Worm (Caenorhabditis elegans) whole organism, L3 larva: Measurements from ENCODE around the gene C35C5.9.

Experiments used
- R02D3.7 ChIP-seq: fragments of 150-350 bp; optimal IDR thresholded peaks from 2 replicates; lab custom pipeline; 2014; ENCODE audit warnings: missing biosample characterization, missing genetic modification characterization
- ZK546.5 ChIP-seq: sonication (generic microtip); optimal IDR thresholded peaks from 2 replicates; lab custom pipeline; 2017; ENCODE audit warnings: missing biosample characterization, missing genetic modification characterization
- ceh-28 ChIP-seq: fragments of 150-350 bp; optimal IDR thresholded peaks from 2 replicates; lab custom pipeline; 2014; ENCODE audit warnings: missing biosample characterization, missing genetic modification reagents, missing genetic modification characterization
- ceh-9 ChIP-seq: sonication (generic microtip); optimal IDR thresholded peaks from 2 replicates; lab custom pipeline; 2018; ENCODE audit warnings: missing biosample characterization, missing genetic modification characterization
- egl-5 ChIP-seq: fragments of 150-350 bp; optimal IDR thresholded peaks from 2 replicates; lab custom pipeline; 2017; ENCODE audit warnings: missing biosample characterization, missing genetic modification reagents, missing genetic modification characterization, inconsistent platforms
- elt-1 ChIP-seq: fragments of 150-350 bp; optimal IDR thresholded peaks from 2 replicates; lab custom pipeline; 2014; ENCODE audit warnings: missing biosample characterization, missing genetic modification characterization
- elt-2 ChIP-seq: sonication (generic microtip); optimal IDR thresholded peaks from 2 replicates; lab custom pipeline; 2016; ENCODE audit warnings: missing genetic modification reagents, mild to moderate bottlenecking, missing genetic modification characterization, missing compliant biosample characterization
- elt-3 ChIP-seq, 3 experiments: fragments of 150-350 bp in 1 of 3; sonication (generic microtip) in 2 of 3; optimal IDR thresholded peaks; 2 replicates in 2 of 3; 4 replicates in 1 of 3; lab custom pipeline; 2014 to 2017; ENCODE audit warnings: missing biosample characterization in 3 of 3, missing genetic modification characterization in 3 of 3
- eor-1 ChIP-seq, 2 experiments: fragments of 150-350 bp; optimal IDR thresholded peaks; 2 replicates each; lab custom pipeline; 2014 to 2018; ENCODE audit warnings: missing biosample characterization in 2 of 2, missing genetic modification characterization in 2 of 2
- fos-1 ChIP-seq: fragments of 150-350 bp; optimal IDR thresholded peaks from 2 replicates; lab custom pipeline; 2014; ENCODE audit warnings: missing biosample characterization, missing genetic modification characterization
- hmg-11 ChIP-seq: sonication (generic microtip); optimal IDR thresholded peaks from 2 replicates; lab custom pipeline; 2016; ENCODE audit warnings: missing genetic modification characterization, missing compliant biosample characterization
- jun-1 ChIP-seq: fragments of 150-350 bp; optimal IDR thresholded peaks from 2 replicates; lab custom pipeline; 2014; ENCODE audit warnings: missing biosample characterization, missing genetic modification reagents, missing genetic modification characterization
- lin-15B ChIP-seq: fragments of 150-350 bp; optimal IDR thresholded peaks from 2 replicates; lab custom pipeline; 2014; ENCODE audit warnings: missing biosample characterization, missing genetic modification characterization
- lin-39 ChIP-seq: fragments of 150-350 bp; optimal IDR thresholded peaks from 2 replicates; lab custom pipeline; 2018; ENCODE audit warnings: missing biosample characterization, missing genetic modification reagents, missing genetic modification characterization
- lsy-12 ChIP-seq: sonication (generic microtip); optimal IDR thresholded peaks from 2 replicates; lab custom pipeline; 2016; ENCODE audit warnings: mild to moderate bottlenecking, missing genetic modification characterization, missing compliant biosample characterization
- mdl-1 ChIP-seq: fragments of 150-350 bp; optimal IDR thresholded peaks from 2 replicates; lab custom pipeline; 2014; ENCODE audit warnings: missing biosample characterization, missing genetic modification characterization
- mml-1 ChIP-seq: fragments of 150-350 bp; sonication (generic microtip); optimal IDR thresholded peaks from 3 replicates; lab custom pipeline; 2014; ENCODE audit warnings: missing biosample characterization, missing genetic modification characterization
- nfya-1 ChIP-seq: sonication (generic microtip); optimal IDR thresholded peaks from 2 replicates; lab custom pipeline; 2017; ENCODE audit warnings: missing genetic modification characterization, mild to moderate bottlenecking, missing compliant biosample characterization, antibody characterized with exemption, moderate library complexity; ENCODE audit not compliant: insufficient read depth
- nhr-11 ChIP-seq: fragments of 150-350 bp; optimal IDR thresholded peaks from 2 replicates; lab custom pipeline; 2014; ENCODE audit warnings: missing biosample characterization, missing genetic modification characterization
- nhr-12 ChIP-seq: fragments of 150-350 bp; optimal IDR thresholded peaks from 2 replicates; lab custom pipeline; 2014; ENCODE audit warnings: missing biosample characterization, missing genetic modification characterization
- nhr-23 ChIP-seq: fragments of 150-350 bp; optimal IDR thresholded peaks from 2 replicates; lab custom pipeline; 2014; ENCODE audit warnings: missing biosample characterization, missing genetic modification reagents, missing genetic modification characterization
- nhr-25 ChIP-seq: sonication (generic microtip); optimal IDR thresholded peaks from 2 replicates; lab custom pipeline; 2017; ENCODE audit warnings: missing biosample characterization, missing genetic modification characterization
- nhr-43 ChIP-seq: sonication (generic microtip); optimal IDR thresholded peaks from 2 replicates; lab custom pipeline; 2016; ENCODE audit warnings: mild to moderate bottlenecking, missing genetic modification characterization, missing compliant biosample characterization; ENCODE audit not compliant: poor library complexity, severe bottlenecking
- nhr-67 ChIP-seq: fragments of 150-350 bp; optimal IDR thresholded peaks from 2 replicates; lab custom pipeline; 2014; ENCODE audit warnings: missing biosample characterization, missing genetic modification characterization
- pha-4 ChIP-seq: fragments of 150-350 bp; optimal IDR thresholded peaks from 2 replicates; lab custom pipeline; 2014; ENCODE audit warnings: missing biosample characterization, missing genetic modification reagents, missing genetic modification characterization
- pqm-1 ChIP-seq: fragments of 150-350 bp; optimal IDR thresholded peaks from 2 replicates; lab custom pipeline; 2017; ENCODE audit warnings: missing biosample characterization, missing genetic modification characterization, inconsistent platforms
- skn-1 ChIP-seq: fragments of 150-350 bp; optimal IDR thresholded peaks from 2 replicates; lab custom pipeline; 2014; ENCODE audit warnings: missing biosample characterization, missing genetic modification characterization
- snpc-4 ChIP-seq: fragments of 150-350 bp; optimal IDR thresholded peaks from 2 replicates; lab custom pipeline; 2014; ENCODE audit warnings: missing biosample characterization, missing genetic modification characterization
- tbx-2 ChIP-seq: sonication (generic microtip); optimal IDR thresholded peaks from 2 replicates; lab custom pipeline; 2016; ENCODE audit warnings: mild to moderate bottlenecking, missing genetic modification characterization, missing compliant biosample characterization
- unc-62 ChIP-seq: fragments of 150-350 bp; sonication (generic microtip); optimal IDR thresholded peaks from 4 replicates; lab custom pipeline; 2014; ENCODE audit warnings: missing biosample characterization, missing genetic modification reagents, missing genetic modification characterization
- ztf-11 ChIP-seq: fragments of 150-350 bp; optimal IDR thresholded peaks from 2 replicates; lab custom pipeline; 2014; ENCODE audit warnings: missing biosample characterization, missing genetic modification characterization

Gene C35C5.9

ce11 chrX:11546445-11547275 lies 10.3 kb downstream of the C35C5.9 start, which contains the start of gene selt-1.1:
Gene selt-1.1, minus strand, starts transcription at chrX:11546495.
- TF ChIP-seq nhr-23 = peak; percentile 33
- TF ChIP-seq hmg-11 (tag; lab: Kevin White, UChicago) = peak; percentile 78
- TF ChIP-seq egl-5 (tag; lab: Kevin White, UChicago) = peak; percentile 55
- no peak for TF ChIP-seq unc-62 (GFP tag; lab: Kevin White, UChicago)
- TF ChIP-seq lsy-12 (tag; lab: Kevin White, UChicago) = peak; percentile 38
- TF ChIP-seq ZK546.5 (tag; lab: Kevin White, UChicago) = no peak
- TF ChIP-seq fos-1 (tag; lab: Kevin White, UChicago) = peak; percentile 61
- TF ChIP-seq nfya-1 (tag; lab: Kevin White, UChicago) = peak; percentile 66
- peak; percentile 4 for TF ChIP-seq mdl-1 (tag; lab: Kevin White, UChicago)
- TF ChIP-seq nhr-43 = no peak
- TF ChIP-seq ceh-28 (tag; lab: Kevin White, UChicago) = peak; percentile 69
- TF ChIP-seq tbx-2 (tag; lab: Kevin White, UChicago) = no peak
- TF ChIP-seq jun-1 = peak; percentile 72
- TF ChIP-seq pqm-1 (tag; lab: Kevin White, UChicago) = peak; percentile 85
- TF ChIP-seq nhr-25 (tag; lab: Kevin White, UChicago) = peak; percentile 85
- TF ChIP-seq lin-39 (tag; lab: Kevin White, UChicago) = peak; percentile 49
- TF ChIP-seq pha-4 = peak; percentile 75
- peak; percentile 78 for TF ChIP-seq elt-2 (tag; lab: Kevin White, UChicago)

ce11 chrX:11547442-11548023 lies 11.2 kb downstream of the C35C5.9 start:
- TF ChIP-seq egl-5 (tag; lab: Kevin White, UChicago) (peak; percentile 92), lin-39 (tag; lab: Kevin White, UChicago) (peak; percentile 11), elt-2 (tag; lab: Kevin White, UChicago) (no peak)

- no peak for TF ChIP-seq lin-15B
- no peak for TF ChIP-seq nhr-67 (tag; lab: Kevin White, UChicago)
- TF ChIP-seq ZK546.5 (tag; lab: Kevin White, UChicago) = no peak
- no peak for TF ChIP-seq eor-1 (tag; optimal IDR thresholded peaks at IDR 0.05; lab: Kevin White, UChicago)
- TF ChIP-seq pqm-1 (tag; lab: Kevin White, UChicago) = no peak
- TF ChIP-seq mml-1 (tag; lab: Kevin White, UChicago) = no peak
- TF ChIP-seq ceh-28 (tag; lab: Kevin White, UChicago) = no peak
- no peak for TF ChIP-seq nhr-11 (tag; lab: Kevin White, UChicago)
- no peak for TF ChIP-seq R02D3.7 (tag; lab: Kevin White, UChicago)
- TF ChIP-seq elt-2 (tag; lab: Kevin White, UChicago) = no peak
- TF ChIP-seq elt-3 (tag; optimal IDR thresholded peaks at IDR 0.05; lab: Kevin White, UChicago) = no peak
- TF ChIP-seq lin-39 (tag; lab: Kevin White, UChicago) = no peak
- TF ChIP-seq ztf-11 = no peak
These were observed 11.9 kb downstream of the C35C5.9 start, which contains the start of gene mig-2 for ce11 chrX:11548308-11548707. Gene mig-2, plus strand, starts transcription at chrX:11548608.

- TF ChIP-seq elt-3 (tag; optimal IDR thresholded peaks at IDR 0.05; lab: Kevin White, UChicago) = no peak
- TF ChIP-seq elt-1 (tag; lab: Kevin White, UChicago) = no peak
- TF ChIP-seq nhr-12 (tag; lab: Kevin White, UChicago) = no peak
- TF ChIP-seq pha-4 = no peak
- no peak for TF ChIP-seq ceh-9 (tag; lab: Kevin White, UChicago)
- TF ChIP-seq nhr-67 (tag; lab: Kevin White, UChicago) = no peak
- no peak for TF ChIP-seq snpc-4 (tag; lab: Kevin White, UChicago)
- no peak for TF ChIP-seq lin-39 (tag; lab: Kevin White, UChicago)
- TF ChIP-seq pqm-1 (tag; lab: Kevin White, UChicago) = no peak
These were observed 15.4 kb downstream of the C35C5.9 start for ce11 chrX:11551808-11552207.

- TF ChIP-seq nfya-1 (tag; lab: Kevin White, UChicago) (peak; percentile 47), skn-1 (tag; lab: Kevin White, UChicago) (no peak)
These were observed 16.5 kb downstream of the C35C5.9 start for ce11 chrX:11552879-11553278.
